Fruit fly (Drosophila melanogaster) whole organism, embryonic: ENCODE results near the gene msd1.

ENCODE experiments used
- CG10366 ChIP-seq: fragments of 200-800 bp; sonication (Bioruptor generic); IDR thresholded peaks from 2 replicates; pipeline ENCODE4 v1.3.6; 2022; ENCODE audit warnings: missing biosample characterization, missing genetic modification characterization
- CG10431 ChIP-seq: fragments of 200-800 bp; sonication (Bioruptor generic); optimal IDR thresholded peaks from 3 replicates; lab custom pipeline; 2018; ENCODE audit warnings: missing biosample characterization, mild to moderate bottlenecking, missing genetic modification characterization
- CG11504 ChIP-seq: fragments of 200-800 bp; sonication (Bioruptor generic); optimal IDR thresholded peaks from 3 replicates; lab custom pipeline; 2019; ENCODE audit warnings: missing biosample characterization, mild to moderate bottlenecking, missing genetic modification characterization, moderate library complexity
- CG12104 ChIP-seq: fragments of 200-800 bp; sonication (Bioruptor generic); optimal IDR thresholded peaks from 3 replicates; lab custom pipeline; 2016; ENCODE audit warnings: missing biosample characterization, missing genetic modification characterization
- CG12769 ChIP-seq: fragments of 200-800 bp; sonication (Bioruptor generic); optimal IDR thresholded peaks from 2 replicates; lab custom pipeline; 2019; ENCODE audit warnings: missing biosample characterization, mild to moderate bottlenecking, missing genetic modification characterization, moderate library complexity
- CG13775 ChIP-seq: fragments of 200-800 bp; sonication (Bioruptor generic); optimal IDR thresholded peaks from 3 replicates; lab custom pipeline; 2017; ENCODE audit warnings: missing biosample characterization, mild to moderate bottlenecking, missing genetic modification characterization
- CG13894 ChIP-seq: fragments of 200-800 bp; sonication (Bioruptor generic); optimal IDR thresholded peaks from 3 replicates; lab custom pipeline; 2018; ENCODE audit warnings: missing biosample characterization, mild to moderate bottlenecking, missing genetic modification characterization, moderate library complexity
- CG14050 ChIP-seq: fragments of 200-800 bp; sonication (Bioruptor generic); IDR thresholded peaks from 3 replicates; pipeline ENCODE4 v1.3.6; 2022; ENCODE audit warnings: missing biosample characterization, missing genetic modification characterization
- CG14860 ChIP-seq: fragments of 200-800 bp; sonication (Bioruptor generic); IDR thresholded peaks from 3 replicates; pipeline ENCODE4 v1.3.6; 2022; ENCODE audit warnings: missing biosample characterization, missing genetic modification characterization; ENCODE audit not compliant: partially characterized antibody
- CG15479 ChIP-seq: fragments of 200-800 bp; sonication (Bioruptor generic); optimal IDR thresholded peaks from 3 replicates; lab custom pipeline; 2019; ENCODE audit warnings: missing biosample characterization, mild to moderate bottlenecking, missing genetic modification characterization, moderate library complexity
- CG1647 ChIP-seq: fragments of 200-800 bp; sonication (Bioruptor generic); optimal IDR thresholded peaks from 3 replicates; lab custom pipeline; 2016; ENCODE audit warnings: missing biosample characterization, missing genetic modification characterization
- CG33213 ChIP-seq: fragments of 200-800 bp; sonication (Bioruptor generic); optimal IDR thresholded peaks from 3 replicates; lab custom pipeline; 2016; ENCODE audit warnings: missing biosample characterization, missing genetic modification characterization
- CG4424 ChIP-seq: fragments of 200-800 bp; sonication (Bioruptor generic); optimal IDR thresholded peaks from 3 replicates; lab custom pipeline; 2016; ENCODE audit warnings: missing biosample characterization, missing genetic modification characterization
- CG4730 ChIP-seq: fragments of 200-800 bp; sonication (Bioruptor generic); IDR thresholded peaks from 2 replicates; pipeline ENCODE4 v1.3.6; 2022; ENCODE audit warnings: missing biosample characterization, missing genetic modification characterization
- CG7372 ChIP-seq: fragments of 200-800 bp; sonication (Bioruptor generic); IDR thresholded peaks from 2 replicates; pipeline ENCODE4 v1.3.6; 2022; ENCODE audit warnings: missing biosample characterization, missing genetic modification characterization
- CG7786 ChIP-seq: fragments of 200-800 bp; sonication (Bioruptor generic); optimal IDR thresholded peaks from 2 replicates; lab custom pipeline; 2016; ENCODE audit warnings: missing biosample characterization, missing genetic modification characterization
- CG9437 ChIP-seq: fragments of 200-800 bp; sonication (Bioruptor generic); optimal IDR thresholded peaks from 2 replicates; lab custom pipeline; 2018; ENCODE audit warnings: missing biosample characterization, mild to moderate bottlenecking, missing genetic modification characterization
- CG9932 ChIP-seq: fragments of 200-800 bp; sonication (Bioruptor generic); IDR thresholded peaks from 2 replicates; pipeline ENCODE4 v1.3.6; 2022; ENCODE audit warnings: missing biosample characterization, missing genetic modification characterization
- CoRest ChIP-seq: fragments of 200-800 bp; sonication (Bioruptor generic); optimal IDR thresholded peaks from 3 replicates; lab custom pipeline; 2018; ENCODE audit warnings: missing biosample characterization, mild to moderate bottlenecking, missing genetic modification characterization, moderate library complexity
- Doc2 ChIP-seq: fragments of 200-800 bp; sonication (Bioruptor generic); IDR thresholded peaks from 2 replicates; pipeline ENCODE4 v1.3.6; 2022; ENCODE audit warnings: missing biosample characterization, missing genetic modification characterization
- Eip74EF ChIP-seq, 2 experiments: fragments of 200-800 bp in 1 of 2; fragments of >200 bp in 1 of 2; sonication (Bioruptor generic) in 1 of 2; optimal IDR thresholded peaks; 2 replicates each; lab custom pipeline; 2017 to 2019; ENCODE audit warnings: missing biosample characterization in 2 of 2, missing genetic modification characterization in 2 of 2, mild to moderate bottlenecking in 1 of 2, moderate library complexity in 1 of 2
- Hand ChIP-seq: fragments of 200-800 bp; sonication (Bioruptor generic); optimal IDR thresholded peaks from 2 replicates; lab custom pipeline; 2017; ENCODE audit warnings: mild to moderate bottlenecking, missing biosample characterization, missing genetic modification reagents, missing genetic modification characterization
- Kr ChIP-seq: fragments of 200-800 bp; sonication (Bioruptor generic); optimal IDR thresholded peaks from 2 replicates; lab custom pipeline; 2017; ENCODE audit warnings: missing biosample characterization, mild to moderate bottlenecking, missing genetic modification characterization
- Med ChIP-seq: fragments of 200-800 bp; sonication (Bioruptor generic); peaks from one replicate; lab custom pipeline; 2016; ENCODE audit warnings: missing biosample characterization, missing genetic modification characterization, mild to moderate bottlenecking, inconsistent platforms, moderate library complexity
- Mes4 ChIP-seq: fragments of 200-800 bp; sonication (Bioruptor generic); optimal IDR thresholded peaks from 2 replicates; lab custom pipeline; 2016; ENCODE audit warnings: missing biosample characterization, missing genetic modification characterization
- NC2β ChIP-seq: fragments of 200-800 bp; sonication (Bioruptor generic); optimal IDR thresholded peaks from 2 replicates; lab custom pipeline; 2016; ENCODE audit warnings: missing biosample characterization, missing genetic modification characterization
- Sin3A ChIP-seq: fragments of >200 bp; optimal IDR thresholded peaks from 2 replicates; lab custom pipeline; 2018
- Sry-β ChIP-seq: fragments of 200-800 bp; sonication (Bioruptor generic); optimal IDR thresholded peaks from 2 replicates; lab custom pipeline; 2018; ENCODE audit warnings: missing biosample characterization, mild to moderate bottlenecking, missing genetic modification characterization, moderate library complexity
- abd-A ChIP-seq: fragments of 200-800 bp; sonication (Bioruptor generic); optimal IDR thresholded peaks from 3 replicates; lab custom pipeline; 2019; ENCODE audit warnings: missing biosample characterization, mild to moderate bottlenecking, missing genetic modification characterization, moderate library complexity
- bbx ChIP-seq: fragments of 200-800 bp; sonication (Bioruptor generic); IDR thresholded peaks from 2 replicates; pipeline ENCODE4 v1.3.6; 2022; ENCODE audit warnings: missing biosample characterization, missing genetic modification characterization; ENCODE audit not compliant: partially characterized antibody
- cato ChIP-seq: fragments of 200-800 bp; sonication (Bioruptor generic); optimal IDR thresholded peaks from 2 replicates; lab custom pipeline; 2016; ENCODE audit warnings: missing biosample characterization, missing genetic modification characterization, borderline replicate concordance
- caup ChIP-seq: fragments of 200-800 bp; sonication (Bioruptor generic); optimal IDR thresholded peaks from 3 replicates; lab custom pipeline; 2017; ENCODE audit warnings: missing biosample characterization, mild to moderate bottlenecking, missing genetic modification characterization, moderate library complexity; ENCODE audit not compliant: severe bottlenecking
- chinmo ChIP-seq: fragments of 200-800 bp; sonication (Bioruptor generic); IDR thresholded peaks from 4 replicates; pipeline ENCODE4 v1.3.6; 2022; ENCODE audit warnings: missing biosample characterization, missing genetic modification characterization; ENCODE audit not compliant: partially characterized antibody
- croc ChIP-seq: fragments of 200-800 bp; sonication (Bioruptor generic); conservative IDR thresholded peaks from 3 replicates; pipeline ENCODE4 v1.3.6; 2022; ENCODE audit warnings: missing biosample characterization, missing genetic modification characterization
- nau ChIP-seq: fragments of 200-800 bp; sonication (Bioruptor generic); optimal IDR thresholded peaks from 3 replicates; lab custom pipeline; 2017; ENCODE audit warnings: missing biosample characterization, mild to moderate bottlenecking, missing genetic modification characterization, missing genetic modification reagents
- sd ChIP-seq: fragments of 200-800 bp; sonication (Bioruptor generic); optimal IDR thresholded peaks from 3 replicates; lab custom pipeline; 2018; ENCODE audit warnings: missing biosample characterization, mild to moderate bottlenecking, missing genetic modification characterization, moderate library complexity
- sens-2 ChIP-seq: fragments of 200-800 bp; sonication (Bioruptor generic); IDR thresholded peaks from 2 replicates; pipeline ENCODE4 v1.3.6; 2022; ENCODE audit warnings: missing biosample characterization, missing genetic modification characterization
- shn ChIP-seq: fragments of 200-800 bp; sonication (Bioruptor generic); optimal IDR thresholded peaks from 3 replicates; lab custom pipeline; 2016; ENCODE audit warnings: missing biosample characterization, missing genetic modification characterization
- sr ChIP-seq: fragments of 200-800 bp; sonication (Bioruptor generic); IDR thresholded peaks from 3 replicates; pipeline ENCODE4 v1.3.6; 2022; ENCODE audit warnings: missing biosample characterization, missing genetic modification characterization
- tll ChIP-seq, 2 experiments: fragments of 200-800 bp in 1 of 2; fragments of >200 bp in 1 of 2; sonication (Bioruptor generic) in 1 of 2; optimal IDR thresholded peaks; 2 replicates each; lab custom pipeline; 2017 to 2019; ENCODE audit warnings: missing biosample characterization in 2 of 2, missing genetic modification characterization in 2 of 2, mild to moderate bottlenecking in 1 of 2, moderate library complexity in 1 of 2
- tna ChIP-seq: fragments of 200-800 bp; sonication (Bioruptor generic); IDR thresholded peaks from 2 replicates; pipeline ENCODE4 v1.3.6; 2022; ENCODE audit warnings: missing biosample characterization, missing genetic modification characterization; ENCODE audit not compliant: partially characterized antibody
- vvl ChIP-seq: fragments of 200-800 bp; sonication (Bioruptor generic); IDR thresholded peaks from 2 replicates; pipeline ENCODE4 v1.3.6; 2022; ENCODE audit warnings: missing biosample characterization, missing genetic modification characterization
- zen2 ChIP-seq: fragments of 200-800 bp; sonication (Bioruptor generic); IDR thresholded peaks from 3 replicates; pipeline ENCODE4 v1.3.6; 2022; ENCODE audit warnings: missing biosample characterization, missing genetic modification characterization; ENCODE audit not compliant: partially characterized antibody

msd1 gene

DNA sequence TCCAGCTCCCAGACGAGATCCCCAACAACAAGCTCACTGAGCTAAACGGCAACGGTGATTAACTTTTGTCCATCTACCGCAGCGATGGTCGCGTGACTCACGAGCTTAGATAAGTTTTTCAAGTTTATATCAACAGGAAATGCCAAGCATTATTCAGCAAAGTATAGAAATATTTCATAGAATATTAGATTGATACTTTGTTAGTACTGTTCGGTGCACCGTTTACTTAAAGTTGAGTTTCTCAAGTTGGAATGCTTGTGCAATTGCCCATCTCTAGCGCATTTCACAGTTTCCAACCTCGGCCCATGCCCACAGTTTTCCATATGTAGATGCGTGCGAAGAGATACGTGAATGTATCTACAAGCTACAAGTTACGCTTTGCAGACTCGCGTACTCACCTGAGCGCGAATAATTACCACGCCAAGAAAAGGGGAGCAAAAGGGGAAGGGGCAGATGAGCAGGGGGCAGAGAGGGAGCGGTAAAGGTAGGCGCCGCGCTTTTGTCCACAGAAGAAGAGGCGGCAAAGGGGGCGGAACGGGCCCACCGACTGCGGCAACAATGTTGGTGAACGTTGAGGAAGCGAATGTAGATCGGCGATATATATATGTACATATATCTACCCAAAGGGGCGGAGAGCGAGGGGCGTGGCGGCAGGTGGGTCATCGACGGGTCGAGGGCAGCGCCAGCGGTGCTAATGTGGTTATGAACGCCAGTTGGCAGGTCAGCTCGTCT, 44.6 kb downstream of the msd1 start (continued):
- TF ChIP-seq CG9932 (GFP tag; lab: Robert Waterston, UW): no peak
- no peak for TF ChIP-seq Mes4 (GFP tag; lab: Kevin White, UChicago)
- no peak for TF ChIP-seq cato (GFP tag; lab: Kevin White, UChicago)
- TF ChIP-seq zen2 (GFP tag; lab: Robert Waterston, UW): peak; percentile 35; the same call in 1 of the 3 replicates
- no peak for TF ChIP-seq shn (GFP tag; lab: Kevin White, UChicago)
- no peak for TF ChIP-seq nau (GFP tag; lab: Kevin White, UChicago)
- no peak for TF ChIP-seq Sin3A
- TF ChIP-seq CG12104 (GFP tag; lab: Kevin White, UChicago): no peak
- TF ChIP-seq Sry-β (GFP tag; lab: Kevin White, UChicago): peak; percentile 2
- TF ChIP-seq CG1647 (GFP tag; lab: Kevin White, UChicago): peak; percentile 50
- TF ChIP-seq caup (GFP tag; lab: Kevin White, UChicago): no peak
- TF ChIP-seq CoRest: peak; percentile 39
- no peak for TF ChIP-seq Hand
- TF ChIP-seq CG15479: no peak
- TF ChIP-seq CG14050: peak; percentile 65
- TF ChIP-seq vvl: peak; percentile 81
- no peak for TF ChIP-seq tll (GFP tag; optimal IDR thresholded peaks at IDR 0.05; lab: Kevin White, UChicago)
- peak; percentile 43; the same call in 1 of the 2 replicates for TF ChIP-seq tna
- TF ChIP-seq CG9437 (GFP tag; lab: Kevin White, UChicago): peak; percentile 29
- TF ChIP-seq Kr (GFP tag; lab: Kevin White, UChicago): no peak
- TF ChIP-seq CG4730 (GFP tag; lab: Robert Waterston, UW): 0 out of 2 replicates have a peak, but pooled peaks have one; percentile 5
- no peak for TF ChIP-seq CG33213
- no peak for TF ChIP-seq sr (GFP tag; lab: Robert Waterston, UW)
- peak; percentile 71 for TF ChIP-seq CG10366 (GFP tag; lab: Robert Waterston, UW)
- TF ChIP-seq CG14860 (GFP tag; lab: Robert Waterston, UW): peak; percentile 59; the same call in 2 of the 3 replicates
- 0 out of 2 replicates have a peak, but pooled peaks have one; percentile 30 for TF ChIP-seq CG7372 (GFP tag; lab: Robert Waterston, UW)
- peak; percentile 50; the same call in 1 of the 2 replicates for TF ChIP-seq bbx
- TF ChIP-seq croc: no peak; the same call in 2 of the 3 replicates
- no peak for TF ChIP-seq CG7786 (GFP tag; lab: Kevin White, UChicago)
- peak; percentile 70 for TF ChIP-seq CG11504
- peak; percentile 31 for TF ChIP-seq CG4424
- peak in 1 of 2 experiments; percentile 55 for TF ChIP-seq Eip74EF (GFP tag; optimal IDR thresholded peaks at IDR 0.05; lab: Kevin White, UChicago)
- no peak for TF ChIP-seq Doc2

DNA sequence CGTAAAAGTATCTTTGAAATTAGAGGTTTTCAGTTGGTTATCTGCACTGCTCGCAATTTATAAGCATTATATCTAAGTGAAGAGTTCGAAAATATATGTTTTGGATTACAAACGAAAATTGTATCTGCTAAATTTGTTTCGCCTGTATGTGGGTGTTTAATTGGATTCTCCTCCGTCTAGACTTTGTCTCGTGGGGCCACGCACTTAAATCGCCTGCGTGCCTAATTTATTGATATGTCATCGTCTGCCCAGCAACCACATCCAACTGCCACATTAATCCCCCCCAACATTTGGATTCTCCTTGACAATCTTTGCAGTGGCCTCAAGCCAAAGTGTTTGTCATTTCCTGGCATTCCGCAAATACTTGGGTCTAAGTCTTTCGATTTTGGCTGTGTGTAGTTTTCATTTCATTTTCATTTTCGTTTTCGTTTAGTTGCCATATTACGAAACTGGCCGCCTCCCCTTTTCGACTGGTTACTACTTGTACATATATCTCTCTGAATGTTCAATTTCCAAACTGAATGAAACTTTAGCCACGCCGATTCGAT, 46.6 kb downstream of the msd1 start:
- TF ChIP-seq CG13894 (tag; lab: Kevin White, UChicago) (peak; percentile 4), chinmo (GFP tag; lab: Robert Waterston, UW) (peak; percentile 49; the same call in 1 of the 4 replicates), sens-2 (no peak), sd (tag; lab: Kevin White, UChicago) (peak; percentile 98), CG13775 (GFP tag; lab: Kevin White, UChicago) (no peak), Med (GFP tag; lab: Kevin White, UChicago) (peak; percentile 78), CG12769 (tag; lab: Kevin White, UChicago) (peak; percentile 46), CG10431 (GFP tag; lab: Kevin White, UChicago) (no peak), NC2β (GFP tag; lab: Kevin White, UChicago) (no peak), abd-A (tag; lab: Kevin White, UChicago) (peak; percentile 4), sr (GFP tag; lab: Robert Waterston, UW) (peak; percentile 62; the same call in 1 of the 3 replicates)
